Fruit fly (Drosophila melanogaster) whole organism: Measurements from ENCODE around the gene CG5674.

Experiments
- CG8478 ChIP-seq: fragments of >200 bp; optimal IDR thresholded peaks from 2 replicates; lab custom pipeline; 2018; ENCODE audit warnings: inconsistent platforms
- EcR ChIP-seq, 2 experiments: fragments of >200 bp; optimal IDR thresholded peaks; 2 replicates each; lab custom pipeline; 2017; ENCODE audit warnings: missing biosample characterization in 2 of 2, missing genetic modification characterization in 2 of 2, missing genetic modification reagents in 2 of 2
- psq ChIP-seq: fragments of >200 bp; optimal IDR thresholded peaks from 2 replicates; lab custom pipeline; 2017
- usp ChIP-seq: fragments of >200 bp; optimal IDR thresholded peaks from 2 replicates; lab custom pipeline; 2017; ENCODE audit warnings: missing biosample characterization, missing genetic modification characterization, mixed read lengths

DNA sequence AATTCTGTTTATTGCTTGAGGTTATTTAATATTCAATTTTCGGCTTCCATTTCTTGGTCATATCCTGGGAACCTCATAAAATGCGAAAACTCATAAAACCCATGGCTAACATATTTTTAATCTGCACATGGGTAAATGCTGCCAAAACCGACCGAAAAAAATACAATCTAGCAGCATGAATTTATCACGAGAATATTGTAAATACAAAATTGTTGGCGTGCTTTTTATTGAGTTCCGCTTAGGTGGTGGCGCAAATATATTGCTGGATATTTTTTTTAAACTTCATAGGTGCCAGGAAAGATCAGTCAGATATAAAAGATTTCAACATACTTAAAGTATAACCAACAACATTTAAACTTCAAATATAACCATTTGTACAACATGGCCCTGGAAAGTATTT, 26.9 kb downstream of the CG5674 start, which contains the start of gene Prosbeta5R2:
- TF ChIP-seq usp (no peak), psq (lab: Kevin White, UChicago) (no peak), EcR (GFP tag; optimal IDR thresholded peaks at IDR 0.05; lab: Kevin White, UChicago) (no peak), CG8478 (lab: Kevin White, UChicago) (no peak)
